In genomic region chr2L:19270686-19271085, dm6 we compare ENCODE assay signal across 4 fruit fly cellular contexts.
TF ChIP-seq lines count a peak whose summit lies in the region.

No protein-coding gene starts in this region.

- peak; percentile 55 to 69 for TF ChIP-seq CTCF in S2 (optimal IDR thresholded peaks at IDR 0.05; lab: Kevin White, UChicago)
- TF ChIP-seq CTCF in whole organism, embryonic (GFP tag; optimal IDR thresholded peaks at IDR 0.05; lab: Kevin White, UChicago) = no peak

TF ChIP-seq in whole organism, embryonic, 481 proteins besides CTCF, POLR2A, EP300 and RAD21:
- TF ChIP-seq CG10959 (GFP tag; IDR thresholded peaks at IDR 0.05; lab: Robert Waterston, UW) = no peak
- TF ChIP-seq sens (GFP tag; lab: Kevin White, UChicago) = peak; percentile 38

TF ChIP-seq in whole organism, prepupa, 60 proteins besides CTCF, POLR2A, EP300 and RAD21 (continues in another document):
- TF ChIP-seq CG6808 (GFP tag; optimal IDR thresholded peaks at IDR 0.05; lab: Kevin White, UChicago) (peak; percentile 29), Gug (GFP tag; IDR thresholded peaks at IDR 0.05; lab: Robert Waterston, UW) (no peak), CG34406 (GFP tag; optimal IDR thresholded peaks at IDR 0.05; lab: Kevin White, UChicago) (no peak), CG3919 (GFP tag; optimal IDR thresholded peaks at IDR 0.05; lab: Kevin White, UChicago) (peak; percentile 15), CG10631 (GFP tag; optimal IDR thresholded peaks at IDR 0.05; lab: Kevin White, UChicago) (peak; percentile 21), CG31627 (GFP tag; optimal IDR thresholded peaks at IDR 0.05; lab: Kevin White, UChicago) (no peak), Eip75B (GFP tag; optimal IDR thresholded peaks at IDR 0.05; lab: Kevin White, UChicago) (no peak), salr (GFP tag; optimal IDR thresholded peaks at IDR 0.05; lab: Kevin White, UChicago) (peak in 1 of 2 experiments; percentile 21), Lpt (GFP tag; optimal IDR thresholded peaks at IDR 0.05; lab: Kevin White, UChicago) (no peak), CG8632 (GFP tag; optimal IDR thresholded peaks at IDR 0.05; lab: Kevin White, UChicago) (peak; percentile 3), CG11294 (GFP tag; IDR thresholded peaks at IDR 0.05; lab: Robert Waterston, UW) (no peak), fd85E (GFP tag; optimal IDR thresholded peaks at IDR 0.05; lab: Kevin White, UChicago) (no peak), Hr39 (GFP tag; optimal IDR thresholded peaks at IDR 0.05; lab: Kevin White, UChicago) (no peak), spab (GFP tag; optimal IDR thresholded peaks at IDR 0.05; lab: Kevin White, UChicago) (no peak), fd59A (GFP tag; optimal IDR thresholded peaks at IDR 0.05; lab: Kevin White, UChicago) (peak; percentile 5), Smox (GFP tag; optimal IDR thresholded peaks at IDR 0.05; lab: Kevin White, UChicago) (no peak), CG16779 (tag; optimal IDR thresholded peaks at IDR 0.05; lab: Kevin White, UChicago) (peak; percentile 3), CG3032 (tag; optimal IDR thresholded peaks at IDR 0.05; lab: Kevin White, UChicago) (no peak), Ets21C (GFP tag; optimal IDR thresholded peaks at IDR 0.05; lab: Kevin White, UChicago) (no peak), dsx (GFP tag; optimal IDR thresholded peaks at IDR 0.05; lab: Kevin White, UChicago; ENCODE audit: poor library complexity, severe bottlenecking) (peak; percentile 12), CG10669 (GFP tag; optimal IDR thresholded peaks at IDR 0.05; lab: Kevin White, UChicago) (no peak), CG6163 (GFP tag; IDR thresholded peaks at IDR 0.05; lab: Robert Waterston, UW) (no peak), eg (GFP tag; IDR thresholded peaks at IDR 0.05; lab: Robert Waterston, UW) (no peak), OdsH (GFP tag; optimal IDR thresholded peaks at IDR 0.05; lab: Kevin White, UChicago) (peak; percentile 11), CG6854 (GFP tag; optimal IDR thresholded peaks at IDR 0.05; lab: Kevin White, UChicago) (no peak), Blimp-1 (GFP tag; optimal IDR thresholded peaks at IDR 0.05; lab: Kevin White, UChicago) (no peak), cyc (GFP tag; optimal IDR thresholded peaks at IDR 0.05; lab: Kevin White, UChicago) (no peak), CG6792 (GFP tag; optimal IDR thresholded peaks at IDR 0.05; lab: Kevin White, UChicago) (no peak), CG7368 (GFP tag; optimal IDR thresholded peaks at IDR 0.05; lab: Kevin White, UChicago) (no peak), Sox15 (GFP tag; optimal IDR thresholded peaks at IDR 0.05; lab: Kevin White, UChicago) (no peak), CG8119 (GFP tag; IDR thresholded peaks at IDR 0.05; lab: Robert Waterston, UW) (no peak), CG1621 (tag; optimal IDR thresholded peaks at IDR 0.05; lab: Kevin White, UChicago) (no peak), ss (GFP tag; optimal IDR thresholded peaks at IDR 0.05; lab: Kevin White, UChicago) (peak in 1 of 2 experiments; percentile 19), pdm3 (GFP tag; optimal IDR thresholded peaks at IDR 0.05; lab: Kevin White, UChicago) (peak; percentile 15), lz (GFP tag; optimal IDR thresholded peaks at IDR 0.05; lab: Kevin White, UChicago) (no peak), esn (GFP tag; optimal IDR thresholded peaks at IDR 0.05; lab: Kevin White, UChicago) (no peak), CG15336 (GFP tag; IDR thresholded peaks at IDR 0.05; lab: Robert Waterston, UW) (no peak), CG8319 (GFP tag; optimal IDR thresholded peaks at IDR 0.05; lab: Kevin White, UChicago) (no peak), topi (GFP tag; optimal IDR thresholded peaks at IDR 0.05; lab: Kevin White, UChicago) (peak; percentile 9), Sox14 (GFP tag; optimal IDR thresholded peaks at IDR 0.05; lab: Kevin White, UChicago) (peak; percentile 15), Sox102F (GFP tag; optimal IDR thresholded peaks at IDR 0.05; lab: Kevin White, UChicago) (peak; percentile 6), CG6276 (GFP tag; optimal IDR thresholded peaks at IDR 0.05; lab: Kevin White, UChicago) (no peak), dac (GFP tag; optimal IDR thresholded peaks at IDR 0.05; lab: Kevin White, UChicago) (no peak), vri (GFP tag; optimal IDR thresholded peaks at IDR 0.05; lab: Kevin White, UChicago) (no peak), CG11902 (GFP tag; optimal IDR thresholded peaks at IDR 0.05; lab: Kevin White, UChicago) (no peak), Ets96B (tag; optimal IDR thresholded peaks at IDR 0.05; lab: Kevin White, UChicago) (peak; percentile 34)

TF ChIP-seq in whole organism, pupa, 21 proteins besides CTCF, POLR2A, EP300 and RAD21:
- TF ChIP-seq CG8301 (tag; optimal IDR thresholded peaks at IDR 0.05; lab: Kevin White, UChicago) (peak; percentile 34), CG14655 (GFP tag; optimal IDR thresholded peaks at IDR 0.05; lab: Kevin White, UChicago) (peak; percentile 43), Pif1A (GFP tag; optimal IDR thresholded peaks at IDR 0.05; lab: Kevin White, UChicago) (peak; percentile 0), CG8159 (tag; optimal IDR thresholded peaks at IDR 0.05; lab: Kevin White, UChicago) (peak; percentile 19), CG9948 (tag; optimal IDR thresholded peaks at IDR 0.05; lab: Kevin White, UChicago) (peak; percentile 13), gl (tag; optimal IDR thresholded peaks at IDR 0.05; lab: Kevin White, UChicago) (no peak), CG15710 (tag; optimal IDR thresholded peaks at IDR 0.05; lab: Kevin White, UChicago) (peak; percentile 4), CG32121 (GFP tag; IDR thresholded peaks at IDR 0.05; lab: Robert Waterston, UW) (no peak)
